Worm (Caenorhabditis elegans): ENCODE data around the gene obr-3.

- no peak for TF ChIP-seq nhr-11 (tag; optimal IDR thresholded peaks at IDR 0.05)
- no peak for TF ChIP-seq egl-27 (tag; optimal IDR thresholded peaks at IDR 0.05)
- TF ChIP-seq nhr-6 (tag; optimal IDR thresholded peaks at IDR 0.05): no peak
- TF ChIP-seq nhr-21 (tag; optimal IDR thresholded peaks at IDR 0.05): no peak
- no peak for TF ChIP-seq nhr-237 (tag; optimal IDR thresholded peaks at IDR 0.05)
- TF ChIP-seq unc-55 (GFP tag; optimal IDR thresholded peaks at IDR 0.05): no peak
- no peak for TF ChIP-seq blmp-1 (tag; optimal IDR thresholded peaks at IDR 0.05; ENCODE audit: insufficient read depth)
- TF ChIP-seq lsy-2 (tag; optimal IDR thresholded peaks at IDR 0.05): no peak
- no peak for TF ChIP-seq elt-1 (tag; optimal IDR thresholded peaks at IDR 0.05)
- TF ChIP-seq ceh-82 (tag; optimal IDR thresholded peaks at IDR 0.05): no peak
- no peak for TF ChIP-seq unc-39 (tag; optimal IDR thresholded peaks at IDR 0.05)
- TF ChIP-seq R02D3.7 (tag; optimal IDR thresholded peaks at IDR 0.05): no peak
- TF ChIP-seq gmeb-1 (tag; optimal IDR thresholded peaks at IDR 0.05): no peak
These were observed 49.0 kb upstream of the obr-3 start, which contains the start of gene M03B6.4 for ce11 chrX:13858693-13859092.
